Fruit fly (Drosophila melanogaster): ENCODE data around the gene vvl.
A peak's percentile ranks its signal among the peaks of the same experiment; 100 is the strongest.

The vvl gene

DNA sequence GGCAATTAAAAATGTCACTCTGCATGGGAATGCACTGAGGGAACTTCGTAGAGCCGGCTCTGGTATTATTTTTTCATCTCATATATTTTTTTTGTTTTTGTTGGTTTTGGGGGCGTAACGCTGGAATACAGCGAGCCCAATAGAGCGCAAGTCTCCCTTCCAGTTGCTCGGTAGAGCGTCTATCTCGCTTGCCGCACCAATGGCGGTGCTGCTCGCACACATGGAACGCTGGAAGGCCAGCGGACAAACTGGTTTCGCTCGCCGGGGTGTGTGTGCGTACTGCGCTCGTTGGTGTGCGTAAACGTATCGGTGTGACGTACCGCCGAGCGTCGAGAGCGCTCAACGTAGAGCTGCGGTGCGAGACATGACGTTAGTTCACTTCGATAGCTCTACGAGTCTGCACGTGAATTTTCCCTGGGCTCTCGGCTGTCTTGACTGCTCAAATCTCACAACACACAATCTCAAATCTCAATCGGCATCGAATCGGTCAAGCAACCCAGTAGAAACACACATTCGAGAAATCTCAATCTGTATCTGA, at the start of gene vvl:
vvl (plus strand) TSS at position 371 of the 538 bp plus-strand sequence.
- no peak for TF ChIP-seq CG17801 (GFP tag; optimal IDR thresholded peaks at IDR 0.05; ENCODE audit: partially characterized antibody)

DNA sequence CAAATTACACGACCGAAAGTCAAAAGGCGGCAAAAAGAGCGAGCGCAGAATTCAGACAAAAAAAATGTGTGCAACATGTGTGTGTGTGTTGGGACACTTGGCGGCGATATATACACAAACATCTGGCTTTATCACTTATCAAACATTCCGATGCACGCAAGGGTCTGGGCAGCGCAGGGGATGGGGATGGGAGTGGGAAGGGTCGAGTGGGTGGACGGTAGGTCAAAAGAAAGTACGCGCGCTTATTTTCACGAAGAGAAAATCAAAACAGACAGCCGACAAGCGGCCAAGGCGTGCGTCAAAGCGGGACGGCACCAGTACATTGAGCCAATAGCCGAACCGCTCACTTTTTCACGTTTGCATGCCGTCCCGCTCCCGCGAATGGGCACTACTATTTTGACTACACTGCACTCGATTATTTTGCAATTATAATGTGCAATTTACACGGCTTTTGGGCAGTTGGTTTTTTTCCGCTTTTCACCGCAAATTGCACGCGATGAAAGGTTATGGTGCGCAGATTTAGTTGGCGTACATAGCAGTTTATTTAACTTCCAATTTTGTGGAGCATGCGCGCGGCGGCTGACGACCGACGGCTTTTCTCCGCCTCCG, 47.7 kb upstream of the vvl start:
- TF ChIP-seq CG17801 (GFP tag; optimal IDR thresholded peaks at IDR 0.05; ENCODE audit: partially characterized antibody): no peak

DNA sequence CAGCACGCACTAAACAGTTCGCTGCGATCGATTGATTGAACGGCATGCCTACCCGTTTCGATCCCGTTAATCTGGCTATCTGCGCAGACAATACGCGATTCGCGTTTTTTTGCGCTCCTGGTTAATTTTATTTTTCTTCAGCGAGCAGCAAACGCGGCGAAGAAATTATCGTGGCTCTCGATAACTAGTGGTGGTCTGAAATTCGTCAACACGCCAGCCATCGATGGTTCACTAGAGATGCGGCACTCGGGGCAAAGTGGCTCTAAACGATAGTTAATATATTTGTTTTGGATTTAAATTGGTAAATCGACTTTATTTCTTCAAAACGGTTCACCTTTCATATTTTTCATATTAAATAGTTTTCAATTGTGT, 47.0 kb upstream of the vvl start, which contains the start of gene dikar:
dikar (minus strand) TSS at position 191 of the 372 bp plus-strand sequence.
- TF ChIP-seq CG17801 (GFP tag; optimal IDR thresholded peaks at IDR 0.05; ENCODE audit: partially characterized antibody): no peak

DNA sequence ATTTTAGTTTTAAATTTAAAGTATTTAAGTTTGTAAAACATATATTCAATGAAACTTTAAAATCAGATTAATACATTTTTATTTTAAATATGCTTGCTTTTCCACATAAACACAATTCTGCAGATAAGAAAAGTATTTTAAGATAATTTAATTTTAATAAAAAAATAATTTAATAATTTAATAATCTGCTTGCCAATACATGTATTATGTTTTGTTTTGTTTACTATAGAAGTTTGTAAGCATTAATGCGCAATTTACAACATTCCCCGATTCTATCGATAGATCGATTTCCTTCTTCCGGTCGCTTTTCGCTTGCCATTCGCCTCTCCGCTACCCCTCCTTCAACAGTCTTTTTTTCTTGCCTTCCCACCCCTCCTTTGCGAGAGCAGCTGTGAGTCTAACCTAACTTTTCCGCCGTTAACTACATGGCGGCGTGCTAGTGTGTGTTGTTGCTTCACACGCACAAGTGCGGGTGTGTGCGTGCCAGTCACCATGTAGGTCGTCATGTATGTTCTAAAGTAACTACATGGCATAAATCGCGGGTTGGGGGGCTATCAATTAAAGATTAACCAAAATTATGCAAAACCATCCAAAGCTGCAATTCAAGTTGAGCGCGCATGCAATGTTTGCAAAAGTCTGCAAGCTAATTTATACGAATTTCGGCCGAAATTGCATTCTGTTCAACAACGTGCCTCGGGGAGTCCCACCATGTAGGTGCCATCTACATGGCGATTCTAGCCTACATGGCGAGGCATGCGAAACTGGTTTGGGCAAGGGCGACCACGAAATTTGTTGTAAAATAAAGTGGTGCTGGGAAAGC, 46.4 kb upstream of the vvl start:
- TF ChIP-seq CG17801 (GFP tag; optimal IDR thresholded peaks at IDR 0.05; ENCODE audit: partially characterized antibody): peak; percentile 23

DNA sequence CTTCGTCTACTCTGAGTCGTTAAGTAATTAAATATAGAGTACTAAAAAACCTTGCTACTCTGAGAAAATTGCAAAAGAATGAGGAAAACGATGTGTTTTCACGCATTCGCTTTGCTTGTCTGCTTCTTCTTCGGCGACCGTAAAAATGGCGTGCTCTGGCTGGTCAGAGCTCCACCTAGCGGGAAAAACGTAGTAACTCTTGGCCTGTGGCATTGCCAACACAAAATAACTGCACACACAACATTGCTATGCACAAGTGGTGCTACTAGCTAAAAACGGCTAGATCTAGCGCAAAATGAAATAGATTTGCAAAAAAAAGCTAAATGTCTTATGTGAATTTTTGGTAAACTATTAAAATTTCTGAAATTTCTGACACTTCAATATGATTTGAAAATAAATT, 42.8 kb upstream of the vvl start:
- TF ChIP-seq CG17801 (GFP tag; optimal IDR thresholded peaks at IDR 0.05; ENCODE audit: partially characterized antibody): peak; percentile 58

DNA sequence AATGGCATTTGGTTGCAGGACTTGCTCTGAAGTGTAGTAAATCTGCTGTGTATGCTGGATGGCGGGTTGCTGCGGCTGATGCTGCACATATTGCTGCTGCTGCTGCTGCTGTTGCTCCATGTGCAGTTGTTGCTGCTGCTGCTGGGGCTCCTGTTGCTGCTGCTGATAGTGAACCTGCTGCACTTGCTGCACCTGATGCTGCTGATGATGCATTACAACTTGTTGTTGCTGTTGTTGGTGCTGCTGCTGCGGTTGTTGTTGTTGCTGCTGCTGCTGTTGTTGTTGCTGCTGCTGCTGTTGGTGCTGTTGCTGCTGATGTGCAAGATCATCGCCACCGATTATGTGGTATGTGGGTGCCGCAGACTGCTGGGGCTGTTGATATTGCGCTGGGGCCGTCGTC, 39.1 kb upstream of the vvl start:
- TF ChIP-seq CG17801 (GFP tag; optimal IDR thresholded peaks at IDR 0.05; ENCODE audit: partially characterized antibody): no peak

DNA sequence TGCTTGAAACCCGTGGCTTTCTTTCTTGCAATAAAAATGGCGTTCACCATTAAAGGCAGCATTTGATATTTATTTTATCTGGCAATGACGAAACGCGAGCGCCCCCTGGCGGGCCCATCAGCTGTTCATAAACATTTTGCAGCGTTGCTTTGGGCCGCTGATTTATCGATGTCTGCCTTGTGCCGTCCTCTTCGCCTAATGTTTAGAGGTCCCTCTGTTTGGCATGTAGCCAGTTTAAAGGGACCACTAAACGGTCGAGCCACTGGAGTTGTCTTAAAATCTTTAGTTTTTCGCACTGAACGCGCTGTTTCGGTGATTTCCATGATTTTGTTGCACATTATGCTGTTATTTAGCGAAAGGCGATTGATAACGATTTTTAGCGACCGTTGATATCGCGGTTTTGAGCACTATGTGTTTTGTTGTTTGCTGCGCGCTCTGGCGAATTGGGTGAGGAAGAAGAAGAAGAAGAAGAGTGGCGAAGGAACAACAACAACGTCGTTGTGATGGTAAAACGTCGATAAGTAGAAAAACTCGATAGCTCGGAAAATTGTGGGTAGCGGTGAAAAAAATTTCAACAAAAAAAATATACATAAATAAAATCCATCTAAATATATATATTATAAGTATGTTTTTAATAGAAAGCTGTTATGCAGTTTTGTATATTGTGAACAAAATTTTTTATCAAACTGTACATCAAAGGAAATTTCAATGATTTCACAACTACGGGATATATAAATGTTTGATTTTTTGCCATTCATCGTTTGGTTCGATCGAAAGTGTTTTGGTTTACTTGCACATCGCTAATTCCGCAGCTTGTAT, 37.5 kb upstream of the vvl start, which contains the start of the genes velo and Sbds:
velo (minus strand) TSS at position 475 of the 819 bp plus-strand sequence.
Sbds (plus strand) TSS at position 636 of the 819 bp plus-strand sequence.
- peak; percentile 42 for TF ChIP-seq CG17801 (GFP tag; optimal IDR thresholded peaks at IDR 0.05; ENCODE audit: partially characterized antibody)

DNA sequence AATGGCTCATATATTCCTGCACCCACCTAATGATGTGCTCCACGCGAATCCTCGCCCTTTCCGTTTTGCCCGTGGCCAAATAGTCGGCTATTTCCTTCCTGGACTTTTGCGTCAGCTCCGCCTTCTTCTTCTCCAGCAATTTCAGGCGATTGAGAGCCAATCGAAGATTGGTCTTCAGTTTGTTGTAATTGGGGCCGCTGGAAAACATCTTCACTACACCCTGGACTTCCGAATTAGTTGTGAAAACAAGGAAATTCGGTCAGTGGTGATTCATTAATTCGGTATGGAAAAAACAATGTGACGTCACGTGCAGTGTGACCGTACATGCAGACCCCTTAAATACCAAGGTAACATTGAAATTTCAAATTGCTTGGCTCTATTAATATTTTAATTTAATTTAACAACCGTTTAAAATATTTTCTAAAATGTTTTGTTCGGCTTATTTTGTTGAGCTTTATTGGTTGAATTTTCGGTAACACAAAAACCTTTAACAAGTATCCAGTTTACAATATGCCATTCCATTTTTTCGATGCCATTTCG, 33.7 kb upstream of the vvl start, which contains the start of gene Ist1:
Ist1 (minus strand) TSS at position 301 of the 540 bp plus-strand sequence.
- no peak for TF ChIP-seq CG17801 (GFP tag; optimal IDR thresholded peaks at IDR 0.05; ENCODE audit: partially characterized antibody)

DNA sequence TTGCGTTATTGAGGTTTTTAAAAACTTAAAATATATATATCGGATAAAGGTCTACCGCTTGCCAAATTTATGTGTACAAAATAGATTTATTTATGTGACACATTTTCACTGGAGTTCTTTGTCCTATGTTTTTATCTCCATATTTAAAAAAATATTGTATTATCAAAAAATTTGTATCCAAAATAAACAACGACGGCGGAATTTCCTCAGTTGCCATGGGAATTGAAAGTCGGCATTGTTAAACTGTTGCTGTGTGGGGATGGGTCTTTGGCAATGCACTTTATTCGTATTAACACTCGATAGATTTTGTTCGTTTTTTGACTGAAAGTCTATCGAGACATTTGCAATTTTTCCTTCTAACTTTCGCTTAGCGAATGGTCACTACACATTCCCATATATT, 26.8 kb upstream of the vvl start, which contains the start of gene Rsph3:
Rsph3 (minus strand) TSS at position 101 of the 400 bp plus-strand sequence.
- no peak for TF ChIP-seq CG17801 (GFP tag; optimal IDR thresholded peaks at IDR 0.05; ENCODE audit: partially characterized antibody)

DNA sequence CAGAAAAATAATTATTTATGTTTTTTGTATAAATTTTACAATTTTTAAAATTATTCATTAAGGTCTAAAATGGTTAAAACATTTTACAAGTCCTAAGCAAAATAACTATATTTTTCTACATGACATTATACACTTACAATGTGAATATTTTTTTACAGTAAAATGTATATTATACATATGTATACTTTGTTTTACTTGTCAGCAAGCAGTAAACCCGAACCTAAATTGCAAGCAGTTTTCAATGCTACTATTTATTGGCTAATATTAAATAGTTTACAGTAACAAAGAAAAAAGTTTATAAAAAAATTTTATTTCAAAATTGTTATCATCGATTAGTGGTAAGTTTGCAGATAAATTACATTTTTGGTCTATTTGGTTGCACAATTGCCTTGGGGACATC, 26.1 kb upstream of the vvl start:
- TF ChIP-seq CG17801 (GFP tag; optimal IDR thresholded peaks at IDR 0.05; ENCODE audit: partially characterized antibody): no peak

DNA sequence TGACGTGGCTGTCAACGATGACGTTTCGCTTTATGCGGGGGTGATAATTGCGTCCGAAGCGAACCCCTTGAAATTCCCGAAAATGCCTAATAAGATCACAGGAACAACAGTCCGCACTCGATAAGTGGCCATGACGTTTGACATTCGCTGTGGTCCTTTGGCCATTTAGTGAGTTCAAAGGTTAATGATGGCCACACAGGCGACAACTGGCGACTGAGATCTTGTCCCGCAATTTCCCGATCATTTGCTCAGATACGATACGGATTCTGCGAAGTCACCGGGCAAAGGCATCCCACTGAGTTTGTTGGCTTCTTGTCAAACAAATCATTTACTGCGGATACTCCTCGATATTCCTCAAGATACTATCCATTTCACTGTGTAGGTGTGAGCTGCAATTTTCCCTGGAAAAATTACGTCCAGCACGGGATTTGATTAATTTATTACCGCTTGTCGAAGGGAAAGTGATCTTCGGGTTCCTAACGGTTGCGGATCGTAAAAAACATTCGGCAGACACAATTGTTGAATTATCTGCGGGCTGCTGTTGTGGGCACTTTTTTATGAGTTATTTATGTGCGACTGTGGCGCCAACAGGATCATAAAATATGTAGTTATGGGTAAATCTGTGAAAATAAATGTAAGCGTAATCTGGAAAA, 25.3 kb upstream of the vvl start:
- no peak for TF ChIP-seq CG17801 (GFP tag; optimal IDR thresholded peaks at IDR 0.05; ENCODE audit: partially characterized antibody)

DNA sequence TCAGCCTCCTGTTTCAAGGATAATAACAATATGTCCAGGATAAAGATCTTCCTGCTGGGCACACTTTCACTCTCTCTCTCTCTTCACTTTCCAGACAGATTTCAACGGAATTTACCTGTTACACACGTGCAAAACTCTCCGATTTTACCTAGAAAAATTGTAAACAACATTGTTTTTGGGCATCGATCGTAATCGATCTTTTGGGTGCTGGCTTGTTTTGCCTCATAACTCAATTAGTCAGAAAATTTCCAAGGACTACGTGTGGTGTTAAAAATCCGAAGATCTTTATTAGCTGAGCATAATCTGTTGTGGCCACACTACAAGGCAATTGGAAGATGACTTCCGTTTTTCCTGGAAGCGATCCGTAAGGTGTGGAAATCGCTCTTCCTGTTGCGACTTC, 22.8 kb upstream of the vvl start:
- no peak for TF ChIP-seq CG17801 (GFP tag; optimal IDR thresholded peaks at IDR 0.05; ENCODE audit: partially characterized antibody)

DNA sequence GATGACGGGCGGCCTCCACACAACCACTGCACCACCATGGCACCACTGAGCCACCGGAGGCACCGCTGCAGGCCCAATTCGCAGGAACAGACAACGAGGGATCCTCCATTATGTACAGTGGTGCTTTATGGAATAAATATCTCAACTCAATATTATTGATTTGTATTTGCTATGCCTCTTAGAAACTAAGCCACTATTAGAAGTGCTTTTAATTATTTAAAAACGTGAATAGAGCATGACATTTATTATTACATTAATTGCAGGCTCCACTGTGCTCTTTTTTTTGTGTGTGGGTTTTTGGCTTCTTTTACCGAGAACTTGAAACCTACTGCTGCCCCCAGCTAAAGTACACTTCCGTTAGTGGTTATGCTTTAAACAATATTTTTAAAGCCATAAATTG, 18.8 kb upstream of the vvl start:
- TF ChIP-seq CG17801 (GFP tag; optimal IDR thresholded peaks at IDR 0.05; ENCODE audit: partially characterized antibody): no peak

DNA sequence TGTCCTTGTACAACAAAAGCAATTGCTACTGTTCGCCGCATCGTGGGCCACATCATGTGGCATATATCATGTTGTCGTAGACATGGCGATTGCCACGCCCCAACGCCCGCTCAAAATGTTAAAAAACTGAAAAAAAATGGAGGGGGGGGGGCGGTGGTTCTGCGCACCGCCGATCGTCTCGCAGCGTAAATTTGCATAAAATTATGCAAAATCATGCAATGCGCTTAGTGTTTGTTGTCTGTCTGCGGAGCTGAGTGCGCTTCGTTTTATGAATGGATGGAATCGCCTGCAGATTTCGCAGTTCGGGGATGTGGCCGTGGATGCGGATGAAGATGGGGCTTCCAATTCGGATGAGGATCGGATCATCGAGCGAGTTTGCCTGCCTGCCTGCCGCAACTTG, 18.1 kb upstream of the vvl start:
- no peak for TF ChIP-seq CG17801 (GFP tag; optimal IDR thresholded peaks at IDR 0.05; ENCODE audit: partially characterized antibody)

Data from ovary, adult (tissue).